Worm (Caenorhabditis elegans): Measurements from ENCODE around the gene C03C10.5.

The C03C10.5 gene

ce11 chrIII:4068120-4068519 lies 23.8 kb downstream of the C03C10.5 start:
- peak; percentile 49 for TF ChIP-seq lin-14 (GFP tag; optimal IDR thresholded peaks at IDR 0.05)
- no peak for TF ChIP-seq aly-2 (tag; optimal IDR thresholded peaks at IDR 0.05)
- no peak for TF ChIP-seq jun-1 (tag; optimal IDR thresholded peaks at IDR 0.05)

DNA sequence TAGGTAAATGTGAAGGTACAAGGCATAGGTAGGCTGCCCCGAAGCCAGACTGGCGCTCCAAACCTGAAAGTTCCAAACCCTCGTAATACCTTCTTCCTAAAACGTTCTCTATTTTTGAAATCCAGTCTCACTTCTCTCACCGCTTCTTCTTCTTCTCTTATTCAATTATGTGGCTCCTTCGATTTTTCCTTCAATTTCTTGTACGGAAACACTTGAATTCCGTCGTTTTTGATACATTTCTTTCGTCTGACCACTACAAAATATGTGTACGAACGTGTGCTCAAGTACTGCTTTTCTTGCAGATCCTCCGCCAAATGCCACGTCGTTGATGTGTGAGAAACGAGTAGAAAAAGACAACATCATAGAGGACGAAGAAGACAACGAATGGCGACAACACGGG lies 25.6 kb downstream of the C03C10.5 start, which contains the start of gene unc-79:
unc-79 (plus strand) TSS at position 301 of the 400 bp plus-strand sequence.
- TF ChIP-seq efl-1 (optimal IDR thresholded peaks at IDR 0.05), result no peak
- TF ChIP-seq efl-1 (GFP tag; optimal IDR thresholded peaks at IDR 0.05 in 1 of 2), result peak in 1 of 2 experiments; percentile 64
- no peak for TF ChIP-seq lir-3 (tag; optimal IDR thresholded peaks at IDR 0.05; ENCODE audit: poor library complexity)
- no peak for TF ChIP-seq fkh-4 (tag; optimal IDR thresholded peaks at IDR 0.05; ENCODE audit: borderline replicate concordance)
- no peak for TF ChIP-seq nhr-90 (tag; optimal IDR thresholded peaks at IDR 0.05; ENCODE audit: poor library complexity)
- TF ChIP-seq ceh-63 (GFP tag; optimal IDR thresholded peaks at IDR 0.05), result no peak

DNA sequence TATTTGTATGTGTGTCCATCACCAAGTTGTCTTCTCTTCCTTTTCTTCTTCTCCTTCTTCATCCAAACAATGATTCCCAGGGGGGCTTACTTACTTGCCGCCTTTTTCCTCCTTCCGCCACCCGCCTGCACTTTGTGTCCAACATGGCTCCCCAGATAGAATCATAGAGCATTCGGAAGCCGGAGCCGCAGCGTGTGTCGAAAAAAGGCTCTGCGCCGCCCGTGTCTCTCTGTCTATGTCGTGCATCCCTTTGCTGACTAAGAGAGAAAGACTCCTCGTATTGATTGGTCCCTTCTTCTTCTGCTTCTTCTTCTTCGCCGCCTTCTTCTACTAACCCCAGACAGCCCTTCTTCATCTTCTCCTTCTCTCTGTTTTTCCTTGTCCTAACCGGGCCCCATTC lies 28.2 kb downstream of the C03C10.5 start:
- TF ChIP-seq unc-86 (tag; optimal IDR thresholded peaks at IDR 0.05) (peak; percentile 67), lsy-2 (tag; optimal IDR thresholded peaks at IDR 0.05) (peak in 1 of 2 experiments; percentile 49), tbx-2 (tag; optimal IDR thresholded peaks at IDR 0.05) (peak; percentile 60), C34B4.2 (tag; optimal IDR thresholded peaks at IDR 0.05) (no peak), pag-3 (tag; optimal IDR thresholded peaks at IDR 0.05; ENCODE audit: borderline replicate concordance, insufficient read depth) (no peak), nhr-19 (GFP tag; conservative IDR thresholded peaks at IDR 0.05) (no peak), isw-1 (GFP tag; IDR thresholded peaks at IDR 0.05) (peak; percentile 43), lin-14 (GFP tag; optimal IDR thresholded peaks at IDR 0.05) (peak; percentile 94), xbp-1 (tag; optimal IDR thresholded peaks at IDR 0.05) (peak; percentile 26), ceh-82 (tag; optimal IDR thresholded peaks at IDR 0.05) (peak in 2 of 3 experiments; percentile 32 to 87), C16A3.4 (tag; optimal IDR thresholded peaks at IDR 0.05) (no peak), pax-3 (tag; optimal IDR thresholded peaks at IDR 0.05) (no peak), mdl-1 (tag; optimal IDR thresholded peaks at IDR 0.05) (no peak), egl-13 (tag; optimal IDR thresholded peaks at IDR 0.05) (peak; percentile 14), fkh-8 (tag; optimal IDR thresholded peaks at IDR 0.05) (peak; percentile 72), swsn-7 (tag; optimal IDR thresholded peaks at IDR 0.05) (peak; percentile 58), fkh-10 (GFP tag; optimal IDR thresholded peaks at IDR 0.05) (peak; percentile 15), lin-35 (GFP tag; optimal IDR thresholded peaks at IDR 0.05) (peak in 1 of 2 experiments; percentile 50), sptf-1 (tag; optimal IDR thresholded peaks at IDR 0.05) (no peak), dpl-1 (GFP tag; optimal IDR thresholded peaks at IDR 0.05) (peak in 1 of 3 experiments; percentile 39), nhr-47 (tag; optimal IDR thresholded peaks at IDR 0.05) (peak; percentile 40), snu-23 (GFP tag; optimal IDR thresholded peaks at IDR 0.05) (peak; percentile 49), nhr-71 (tag; optimal IDR thresholded peaks at IDR 0.05) (peak; percentile 49), F16B12.6 (tag; optimal IDR thresholded peaks at IDR 0.05) (peak; percentile 15), efl-1 (optimal IDR thresholded peaks at IDR 0.05) (peak; percentile 22 to 24), efl-1 (GFP tag; optimal IDR thresholded peaks at IDR 0.05 in 1 of 2) (no peak), dsc-1 (tag; optimal IDR thresholded peaks at IDR 0.05) (peak; percentile 11), mab-9 (GFP tag; IDR thresholded peaks at IDR 0.05) (no peak)

ce11 chrIII:4060019-4060418 lies 31.9 kb downstream of the C03C10.5 start, which contains the start of gene his-70:
TSS of gene his-70 (minus strand) at chrIII:4060119.
- no peak for TF ChIP-seq hlh-17 (GFP tag; optimal IDR thresholded peaks at IDR 0.05; ENCODE audit: borderline replicate concordance)
